Worm (Caenorhabditis elegans): ENCODE results near the gene srsx-21.

Gene srsx-21

ce11 chrV:9816390-9816789, 21.4 kb upstream of the srsx-21 start, which contains the start of gene sru-31:
Gene sru-31 (plus strand): TSS chrV:9816690.
- no peak for TF ChIP-seq blmp-1 (tag; optimal IDR thresholded peaks at IDR 0.05)
- no peak for TF ChIP-seq ceh-83 (GFP tag; optimal IDR thresholded peaks at IDR 0.05)
- TF ChIP-seq ces-1 (GFP tag; optimal IDR thresholded peaks at IDR 0.05): no peak
- TF ChIP-seq M03D4.4 (tag; optimal IDR thresholded peaks at IDR 0.05): no peak
- TF ChIP-seq cnd-1 (tag; optimal IDR thresholded peaks at IDR 0.05): no peak
- TF ChIP-seq ceh-39 (tag; optimal IDR thresholded peaks at IDR 0.05): no peak
- TF ChIP-seq ham-2 (GFP tag; optimal IDR thresholded peaks at IDR 0.05): no peak
- TF ChIP-seq nhr-2 (tag; optimal IDR thresholded peaks at IDR 0.05): no peak
- TF ChIP-seq lsy-2 (tag; optimal IDR thresholded peaks at IDR 0.05): no peak
- no peak for TF ChIP-seq elt-1 (tag; optimal IDR thresholded peaks at IDR 0.05; ENCODE audit: borderline replicate concordance, insufficient read depth)
- no peak for TF ChIP-seq unc-62 (GFP tag; optimal IDR thresholded peaks at IDR 0.05)
- no peak for TF ChIP-seq hlh-1 (tag; optimal IDR thresholded peaks at IDR 0.05)
- TF ChIP-seq unc-120 (tag; optimal IDR thresholded peaks at IDR 0.05; ENCODE audit: poor library complexity, severe bottlenecking): no peak
- TF ChIP-seq nhr-237 (tag; optimal IDR thresholded peaks at IDR 0.05): no peak

ce11 chrV:9821724-9822123, 16.1 kb upstream of the srsx-21 start, which contains the start of gene str-193:
Gene str-193 (minus strand): TSS chrV:9821824.
- no peak for TF ChIP-seq flh-1 (GFP tag; optimal IDR thresholded peaks at IDR 0.05)

- no peak for TF ChIP-seq mep-1 (tag; optimal IDR thresholded peaks at IDR 0.05)
- no peak for TF ChIP-seq nhr-28 (tag; optimal IDR thresholded peaks at IDR 0.05)
These were observed 13.6 kb upstream of the srsx-21 start, which contains the start of gene str-2 for ce11 chrV:9824149-9824548. Gene str-2 (minus strand): TSS chrV:9824249.

ce11 chrV:9833900-9834299, 3.9 kb upstream of the srsx-21 start, which contains the start of gene sru-40:
Gene sru-40 (minus strand): TSS chrV:9834000.
- TF ChIP-seq zip-8 (tag; optimal IDR thresholded peaks at IDR 0.05): peak; percentile 46
- TF ChIP-seq unc-39 (tag; optimal IDR thresholded peaks at IDR 0.05): no peak

ce11 chrV:9835945-9836344, 1.8 kb upstream of the srsx-21 start, which contains the start of gene sru-38:
Gene sru-38 (minus strand): TSS chrV:9836045.
- no peak for TF ChIP-seq nhr-237 (tag; optimal IDR thresholded peaks at IDR 0.05)
- TF ChIP-seq ceh-83 (GFP tag; optimal IDR thresholded peaks at IDR 0.05): no peak
- TF ChIP-seq blmp-1 (tag; optimal IDR thresholded peaks at IDR 0.05): no peak
- no peak for TF ChIP-seq mep-1 (tag; optimal IDR thresholded peaks at IDR 0.05)
- TF ChIP-seq nhr-28 (tag; optimal IDR thresholded peaks at IDR 0.05): no peak
- no peak for TF ChIP-seq zip-8 (tag; optimal IDR thresholded peaks at IDR 0.05)
- TF ChIP-seq sptf-1 (tag; optimal IDR thresholded peaks at IDR 0.05): no peak
- TF ChIP-seq drap-1 (GFP tag; optimal IDR thresholded peaks at IDR 0.05): no peak
- no peak for TF ChIP-seq cnd-1 (tag; optimal IDR thresholded peaks at IDR 0.05)
- no peak for TF ChIP-seq ceh-39 (tag; optimal IDR thresholded peaks at IDR 0.05)
- no peak for TF ChIP-seq sem-2 (GFP tag; optimal IDR thresholded peaks at IDR 0.05)

ce11 chrV:9841376-9841775, 3.6 kb downstream of the srsx-21 start, which contains the start of gene sru-36:
Gene sru-36 (plus strand): TSS chrV:9841676.
- TF ChIP-seq mep-1 (tag; optimal IDR thresholded peaks at IDR 0.05) (no peak), nhr-28 (tag; optimal IDR thresholded peaks at IDR 0.05) (no peak), ceh-43 (GFP tag; optimal IDR thresholded peaks at IDR 0.05) (no peak), sem-2 (GFP tag; optimal IDR thresholded peaks at IDR 0.05) (no peak), elt-1 (tag; optimal IDR thresholded peaks at IDR 0.05; ENCODE audit: borderline replicate concordance, insufficient read depth) (no peak), snpc-4 (tag; optimal IDR thresholded peaks at IDR 0.05) (no peak), hlh-1 (tag; optimal IDR thresholded peaks at IDR 0.05) (no peak), blmp-1 (tag; optimal IDR thresholded peaks at IDR 0.05) (no peak), nhr-237 (tag; optimal IDR thresholded peaks at IDR 0.05) (no peak), drap-1 (GFP tag; optimal IDR thresholded peaks at IDR 0.05) (no peak)

ce11 chrV:9843376-9843916, 5.7 kb downstream of the srsx-21 start, which contains the start of gene sru-8:
Gene sru-8 (plus strand): TSS chrV:9843866.
- TF ChIP-seq mab-5 (tag; optimal IDR thresholded peaks at IDR 0.05) (no peak), unc-120 (tag; optimal IDR thresholded peaks at IDR 0.05; ENCODE audit: poor library complexity, severe bottlenecking) (no peak), nhr-237 (tag; optimal IDR thresholded peaks at IDR 0.05) (no peak), snpc-4 (tag; optimal IDR thresholded peaks at IDR 0.05) (no peak), lin-32 (GFP tag; optimal IDR thresholded peaks at IDR 0.05) (no peak), ceh-39 (tag; optimal IDR thresholded peaks at IDR 0.05) (no peak), ceh-43 (GFP tag; optimal IDR thresholded peaks at IDR 0.05) (no peak), nhr-2 (tag; optimal IDR thresholded peaks at IDR 0.05) (no peak), nhr-12 (tag; optimal IDR thresholded peaks at IDR 0.05) (no peak), drap-1 (GFP tag; optimal IDR thresholded peaks at IDR 0.05) (no peak), tbx-8 (GFP tag; optimal IDR thresholded peaks at IDR 0.05) (no peak), mls-2 (tag; optimal IDR thresholded peaks at IDR 0.05) (no peak)
